Fruit fly (Drosophila melanogaster) whole organism, prepupa: Measurements from ENCODE around the gene CG13059.

ENCODE experiments used
- Blimp-1 ChIP-seq: fragments of 200-800 bp; sonication (Bioruptor generic); optimal IDR thresholded peaks from 3 replicates; lab custom pipeline; 2017; ENCODE audit warnings: missing biosample characterization, missing genetic modification characterization, mild to moderate bottlenecking, moderate library complexity, missing genetic modification reagents
- CG11762 ChIP-seq: fragments of 200-800 bp; sonication (Bioruptor generic); optimal IDR thresholded peaks from 3 replicates; lab custom pipeline; 2016; ENCODE audit warnings: missing biosample characterization, missing genetic modification characterization; ENCODE audit not compliant: insufficient read depth
- CG15336 ChIP-seq: fragments of 200-800 bp; sonication (Bioruptor generic); IDR thresholded peaks from 2 replicates; pipeline ENCODE4 v1.3.6; 2022; ENCODE audit warnings: missing biosample characterization, missing genetic modification characterization
- CG1621 ChIP-seq: fragments of 200-800 bp; sonication (Bioruptor generic); optimal IDR thresholded peaks from 3 replicates; lab custom pipeline; 2018; ENCODE audit warnings: missing biosample characterization, mild to moderate bottlenecking, missing genetic modification characterization
- CG16779 ChIP-seq: fragments of 200-800 bp; sonication (Bioruptor generic); optimal IDR thresholded peaks from 3 replicates; lab custom pipeline; 2017; ENCODE audit warnings: missing biosample characterization, mild to moderate bottlenecking, missing genetic modification characterization
- CG31627 ChIP-seq: fragments of 200-800 bp; sonication (Bioruptor generic); optimal IDR thresholded peaks from 3 replicates; lab custom pipeline; 2016; ENCODE audit warnings: missing biosample characterization, missing genetic modification characterization
- CG32006 ChIP-seq: fragments of 200-800 bp; sonication (Bioruptor generic); optimal IDR thresholded peaks from 3 replicates; lab custom pipeline; 2017; ENCODE audit warnings: missing biosample characterization, mild to moderate bottlenecking, missing genetic modification characterization
- CG34406 ChIP-seq: fragments of 200-800 bp; sonication (Bioruptor generic); optimal IDR thresholded peaks from 3 replicates; lab custom pipeline; 2016; ENCODE audit warnings: missing biosample characterization, missing genetic modification characterization
- CG3919 ChIP-seq: fragments of 200-800 bp; sonication (Bioruptor generic); optimal IDR thresholded peaks from 3 replicates; lab custom pipeline; 2016; ENCODE audit warnings: missing biosample characterization, missing genetic modification characterization
- CG4318 ChIP-seq: fragments of 200-800 bp; sonication (Bioruptor generic); optimal IDR thresholded peaks from 3 replicates; lab custom pipeline; 2017; ENCODE audit warnings: missing biosample characterization, mild to moderate bottlenecking, missing genetic modification characterization
- CG6163 ChIP-seq: fragments of 200-800 bp; sonication (Bioruptor generic); IDR thresholded peaks from 3 replicates; pipeline ENCODE4 v1.3.6; 2022; ENCODE audit warnings: missing biosample characterization, missing genetic modification characterization
- CG6854 ChIP-seq: fragments of 200-800 bp; sonication (Bioruptor generic); optimal IDR thresholded peaks from 2 replicates; lab custom pipeline; 2017; ENCODE audit warnings: missing biosample characterization, mild to moderate bottlenecking, missing genetic modification characterization
- CG7368 ChIP-seq: fragments of 200-800 bp; sonication (Bioruptor generic); optimal IDR thresholded peaks from 3 replicates; lab custom pipeline; 2016; ENCODE audit warnings: missing biosample characterization, missing genetic modification characterization
- CG8119 ChIP-seq: fragments of 200-800 bp; sonication (Bioruptor generic); IDR thresholded peaks from 3 replicates; pipeline ENCODE4 v1.3.6; 2022; ENCODE audit warnings: missing biosample characterization, missing genetic modification characterization
- CG8632 ChIP-seq: fragments of 200-800 bp; sonication (Bioruptor generic); optimal IDR thresholded peaks from 3 replicates; lab custom pipeline; 2016; ENCODE audit warnings: missing biosample characterization, missing genetic modification characterization
- Eip78C ChIP-seq: fragments of 200-800 bp; sonication (Bioruptor generic); peaks from one replicate; lab custom pipeline; 2016; ENCODE audit warnings: missing biosample characterization, missing genetic modification characterization
- Eip93F ChIP-seq: fragments of 200-800 bp; sonication (Bioruptor generic); optimal IDR thresholded peaks from 2 replicates; lab custom pipeline; 2016; ENCODE audit warnings: missing biosample characterization, mild to moderate bottlenecking, missing genetic modification characterization
- Ets21C ChIP-seq: fragments of 200-800 bp; sonication (Bioruptor generic); optimal IDR thresholded peaks from 3 replicates; lab custom pipeline; 2016; ENCODE audit warnings: missing biosample characterization, missing genetic modification characterization
- Ets96B ChIP-seq: fragments of 200-800 bp; optimal IDR thresholded peaks from 2 replicates; lab custom pipeline; 2019; ENCODE audit warnings: missing biosample characterization, mild to moderate bottlenecking, missing genetic modification characterization, moderate library complexity
- Hr39 ChIP-seq: fragments of 200-800 bp; sonication (Bioruptor generic); optimal IDR thresholded peaks from 2 replicates; lab custom pipeline; 2016; ENCODE audit warnings: missing biosample characterization, missing genetic modification characterization
- Hr4 ChIP-seq: fragments of 200-800 bp; sonication (Bioruptor generic); optimal IDR thresholded peaks from 3 replicates; lab custom pipeline; 2016; ENCODE audit warnings: missing biosample characterization, missing genetic modification characterization
- Met ChIP-seq: fragments of 200-800 bp; sonication (Bioruptor generic); optimal IDR thresholded peaks from 3 replicates; lab custom pipeline; 2016; ENCODE audit warnings: missing biosample characterization, missing genetic modification characterization
- Sox14 ChIP-seq: fragments of 200-800 bp; sonication (Bioruptor generic); optimal IDR thresholded peaks from 3 replicates; lab custom pipeline; 2016; ENCODE audit warnings: missing biosample characterization, missing genetic modification characterization
- Sox15 ChIP-seq: fragments of 200-800 bp; sonication (Bioruptor generic); optimal IDR thresholded peaks from 3 replicates; lab custom pipeline; 2016; ENCODE audit warnings: missing biosample characterization, missing genetic modification characterization
- cyc ChIP-seq: fragments of 200-800 bp; sonication (Bioruptor generic); optimal IDR thresholded peaks from 3 replicates; lab custom pipeline; 2016; ENCODE audit warnings: missing biosample characterization, missing genetic modification characterization
- dsx ChIP-seq: fragments of 200-800 bp; optimal IDR thresholded peaks from 3 replicates; lab custom pipeline; 2019; ENCODE audit warnings: missing biosample characterization, mild to moderate bottlenecking, missing genetic modification characterization, moderate library complexity; ENCODE audit not compliant: poor library complexity, severe bottlenecking
- eg ChIP-seq: fragments of 200-800 bp; sonication (Bioruptor generic); IDR thresholded peaks from 3 replicates; pipeline ENCODE4 v1.3.6; 2022; ENCODE audit warnings: missing biosample characterization, missing genetic modification characterization
- fd59A ChIP-seq: fragments of 200-800 bp; sonication (Bioruptor generic); optimal IDR thresholded peaks from 2 replicates; lab custom pipeline; 2017; ENCODE audit warnings: missing biosample characterization, mild to moderate bottlenecking, missing genetic modification characterization, missing genetic modification reagents
- fd85E ChIP-seq: fragments of 200-800 bp; sonication (Bioruptor generic); optimal IDR thresholded peaks from 3 replicates; lab custom pipeline; 2016; ENCODE audit warnings: missing biosample characterization, missing genetic modification characterization
- net ChIP-seq: fragments of 200-800 bp; sonication (Bioruptor generic); optimal IDR thresholded peaks from 3 replicates; lab custom pipeline; 2016; ENCODE audit warnings: missing biosample characterization, missing genetic modification characterization
- pdm3 ChIP-seq: fragments of 200-800 bp; sonication (Bioruptor generic); optimal IDR thresholded peaks from 3 replicates; lab custom pipeline; 2016; ENCODE audit warnings: missing biosample characterization, missing genetic modification characterization
- salr ChIP-seq, 2 experiments: fragments of 200-800 bp; sonication (Bioruptor generic); optimal IDR thresholded peaks; 3 replicates each; lab custom pipeline; 2016 to 2018; ENCODE audit warnings: missing biosample characterization in 2 of 2, missing genetic modification characterization in 2 of 2, mild to moderate bottlenecking in 1 of 2
- spab ChIP-seq: fragments of 200-800 bp; sonication (Bioruptor generic); optimal IDR thresholded peaks from 2 replicates; lab custom pipeline; 2017; ENCODE audit warnings: missing biosample characterization, mild to moderate bottlenecking, missing genetic modification characterization, missing genetic modification reagents
- ss ChIP-seq, 2 experiments: fragments of 200-800 bp; sonication (Bioruptor generic); optimal IDR thresholded peaks; 2 replicates in 1 of 2; 3 replicates in 1 of 2; lab custom pipeline; 2017 to 2018; ENCODE audit warnings: mild to moderate bottlenecking in 2 of 2, missing biosample characterization in 2 of 2, missing genetic modification characterization in 2 of 2, moderate library complexity in 1 of 2
- svp ChIP-seq: fragments of 200-800 bp; sonication (Bioruptor generic); peaks from one replicate; lab custom pipeline; 2016; ENCODE audit warnings: missing biosample characterization, missing genetic modification characterization

The CG13059 gene

DNA sequence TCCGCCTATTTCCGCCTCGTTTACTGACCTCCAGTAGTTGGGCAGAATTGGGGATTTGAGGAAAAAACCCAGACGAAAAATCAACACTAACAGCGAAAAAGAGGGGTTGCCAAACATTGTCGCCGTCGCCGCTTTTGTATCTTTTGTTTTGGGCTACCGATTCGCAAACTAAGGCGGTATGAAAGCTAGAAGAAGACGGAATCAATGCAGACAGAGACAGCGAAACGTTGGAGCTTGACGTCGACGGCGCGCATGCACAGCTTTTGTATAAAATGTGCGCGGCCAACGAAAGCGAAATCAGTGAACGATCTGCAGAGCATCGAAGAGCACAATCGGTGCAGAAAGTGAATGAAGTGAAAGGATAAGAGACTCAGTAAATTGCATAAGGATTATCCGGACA lies 15.2 kb downstream of the CG13059 start, which contains the start of gene CG4998:
Gene CG4998, plus strand, starts transcription at position 301 of the 400 bp plus-strand sequence.
- TF ChIP-seq Blimp-1 (peak; percentile 75), Ets21C (GFP tag; lab: Kevin White, UChicago) (no peak)

DNA sequence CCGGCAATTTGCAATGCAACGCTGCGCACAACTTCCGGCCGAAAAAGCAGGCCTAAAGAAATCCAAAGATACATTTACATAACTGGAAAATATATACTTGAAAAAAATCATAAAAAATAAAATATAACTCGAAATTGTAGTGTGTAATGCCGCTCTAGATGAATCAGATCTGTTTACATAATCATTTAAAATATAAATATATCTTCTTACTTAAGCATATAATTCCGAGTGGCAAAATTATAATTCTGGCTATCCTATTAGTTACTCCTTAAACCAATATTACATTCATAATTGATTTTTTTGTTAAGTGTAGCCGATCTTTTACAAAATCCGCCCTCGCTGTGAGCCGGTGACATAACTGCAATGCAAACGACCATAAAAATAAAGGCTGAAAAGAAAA lies 16.0 kb downstream of the CG13059 start:
- TF ChIP-seq Eip78C (peak; percentile 81), salr (GFP tag; optimal IDR thresholded peaks at IDR 0.05; lab: Kevin White, UChicago) (peak in 1 of 2 experiments; percentile 15), CG4318 (GFP tag; lab: Kevin White, UChicago) (peak; percentile 28), CG6163 (GFP tag; lab: Robert Waterston, UW) (peak; percentile 34; the same call in 1 of the 3 replicates), CG8119 (GFP tag; lab: Robert Waterston, UW) (peak; percentile 74), Eip93F (no peak), Ets96B (tag; lab: Kevin White, UChicago) (no peak), eg (GFP tag; lab: Robert Waterston, UW) (peak; percentile 31; the same call in 1 of the 3 replicates), CG34406 (GFP tag; lab: Kevin White, UChicago) (peak; percentile 9), dsx (GFP tag; lab: Kevin White, UChicago) (no peak), fd59A (GFP tag; lab: Kevin White, UChicago) (no peak), Hr4 (peak; percentile 64), CG3919 (GFP tag; lab: Kevin White, UChicago) (no peak), CG15336 (GFP tag; lab: Robert Waterston, UW) (peak; percentile 69)

DNA sequence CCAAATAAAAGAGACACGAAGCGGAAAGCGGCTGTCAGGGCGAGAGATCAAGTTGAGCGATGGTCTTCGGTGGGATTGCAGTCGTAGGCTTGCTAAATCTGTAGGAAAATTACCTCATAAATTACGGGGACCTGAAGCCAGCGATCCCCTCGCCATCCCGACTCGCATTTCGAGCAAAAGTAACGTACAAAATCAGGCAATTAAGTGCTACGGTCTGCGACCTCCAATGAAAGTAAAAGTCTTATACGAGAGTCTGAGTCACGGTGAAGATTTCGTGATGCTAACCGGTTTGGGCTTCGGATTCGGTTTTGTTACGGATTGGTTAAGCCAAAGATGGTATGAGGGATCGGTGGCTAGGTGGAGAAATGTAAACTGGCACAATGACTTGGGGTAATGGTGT lies 16.4 kb downstream of the CG13059 start:
- no peak for TF ChIP-seq CG31627 (GFP tag; lab: Kevin White, UChicago)
- TF ChIP-seq eg (GFP tag; lab: Robert Waterston, UW): no peak
- no peak for TF ChIP-seq CG16779
- peak; percentile 90 for TF ChIP-seq Blimp-1
- TF ChIP-seq Sox15 (GFP tag; lab: Kevin White, UChicago): no peak

dm6 chr3L:16346023-16346422 lies 22.6 kb downstream of the CG13059 start, which contains the start of gene CG33257:
CG33257 (plus strand) TSS chr3L:16346323.
- no peak for TF ChIP-seq Hr39 (GFP tag; lab: Kevin White, UChicago)
- no peak for TF ChIP-seq pdm3
- TF ChIP-seq fd85E (GFP tag; lab: Kevin White, UChicago): no peak
- TF ChIP-seq CG3919 (GFP tag; lab: Kevin White, UChicago): no peak
- no peak for TF ChIP-seq Sox14 (GFP tag; lab: Kevin White, UChicago)
- TF ChIP-seq svp (GFP tag; lab: Kevin White, UChicago): no peak
- no peak for TF ChIP-seq CG8119 (GFP tag; lab: Robert Waterston, UW)
- no peak for TF ChIP-seq CG7368 (GFP tag; lab: Kevin White, UChicago)
- TF ChIP-seq Blimp-1: no peak
- no peak for TF ChIP-seq CG6854 (GFP tag; lab: Kevin White, UChicago)
- no peak for TF ChIP-seq CG34406 (GFP tag; lab: Kevin White, UChicago)
- TF ChIP-seq, all 60 proteins: peak for 0

- TF ChIP-seq dsx (GFP tag; lab: Kevin White, UChicago) (no peak), CG11762 (GFP tag; lab: Kevin White, UChicago) (no peak), spab (GFP tag; lab: Kevin White, UChicago) (no peak), Met (no peak), ss (GFP tag; optimal IDR thresholded peaks at IDR 0.05; lab: Kevin White, UChicago) (no peak), cyc (GFP tag; lab: Kevin White, UChicago) (no peak), CG32006 (GFP tag; lab: Kevin White, UChicago) (no peak), CG15336 (GFP tag; lab: Robert Waterston, UW) (no peak), net (GFP tag; lab: Kevin White, UChicago) (no peak), CG1621 (tag; lab: Kevin White, UChicago) (no peak), CG8632 (GFP tag; lab: Kevin White, UChicago) (no peak), CG3919 (GFP tag; lab: Kevin White, UChicago) (no peak), pdm3 (no peak)
- TF ChIP-seq, all 60 proteins: peak for 0
Observed at dm6 chr3L:16347914-16348313, 24.4 kb downstream of the CG13059 start, which contains the start of gene mRpS34. mRpS34 (plus strand) TSS chr3L:16348074.
